Worm (Caenorhabditis elegans): ENCODE results near the gene ZK185.2.

ce11 chrIV:4523461-4523860 lies 12.9 kb upstream of the ZK185.2 start:
- TF ChIP-seq lin-13 (tag; optimal IDR thresholded peaks at IDR 0.05) (no peak), unc-39 (tag; optimal IDR thresholded peaks at IDR 0.05) (no peak)
